Worm (Caenorhabditis elegans): Measurements from ENCODE around the gene men-1.

- TF ChIP-seq K12H6.12 (tag; optimal IDR thresholded peaks at IDR 0.05), result no peak
- no peak for TF ChIP-seq chd-7 (tag; optimal IDR thresholded peaks at IDR 0.05)
- no peak for TF ChIP-seq lin-40 (tag; optimal IDR thresholded peaks at IDR 0.05)
- TF ChIP-seq cebp-1 (GFP tag; IDR thresholded peaks at IDR 0.05), result no peak
- TF ChIP-seq cebp-1 (tag; optimal IDR thresholded peaks at IDR 0.05), result no peak
- TF ChIP-seq efl-1 (GFP tag; optimal IDR thresholded peaks at IDR 0.05), result peak; percentile 75
- TF ChIP-seq mcd-1 (GFP tag; IDR thresholded peaks at IDR 0.05), result no peak
- no peak for TF ChIP-seq unc-62 (GFP tag; optimal IDR thresholded peaks at IDR 0.05)
- TF ChIP-seq ets-4 (GFP tag; optimal IDR thresholded peaks at IDR 0.05), result no peak
- TF ChIP-seq ama-1 (optimal IDR thresholded peaks at IDR 0.05), result no peak
- TF ChIP-seq ama-1 (GFP tag; optimal IDR thresholded peaks at IDR 0.05), result no peak
- TF ChIP-seq somi-1 (GFP tag; optimal IDR thresholded peaks at IDR 0.05), result no peak
- TF ChIP-seq madf-6 (GFP tag; IDR thresholded peaks at IDR 0.05), result peak; percentile 75
- no peak for TF ChIP-seq attf-5 (GFP tag; optimal IDR thresholded peaks at IDR 0.05)
- peak; percentile 57; the same call in 1 of the 2 replicates for TF ChIP-seq F33H1.4 (GFP tag; IDR thresholded peaks at IDR 0.05)
- TF ChIP-seq nhr-179 (tag; optimal IDR thresholded peaks at IDR 0.05), result no peak
Observed at ce11 chrII:14234375-14235102, 619 bp upstream of the men-1 start.

Data from whole organism, young adult.